Worm (Caenorhabditis elegans): ENCODE measurements around the gene ampd-1.

ce11 chrII:5154540-5154939 lies 48.6 kb upstream of the ampd-1 start, which contains the start of gene srb-12:
- TF ChIP-seq ztf-23 (GFP tag; IDR thresholded peaks at IDR 0.05) (no peak), med-1 (GFP tag; optimal IDR thresholded peaks at IDR 0.05; ENCODE audit: insufficient read depth) (no peak), T22C8.4 (GFP tag; IDR thresholded peaks at IDR 0.05) (no peak), tab-1 (GFP tag; IDR thresholded peaks at IDR 0.05) (no peak), flt-1 (GFP tag; IDR thresholded peaks at IDR 0.05) (no peak), klf-2 (GFP tag; conservative IDR thresholded peaks at IDR 0.05) (no peak), ztf-29 (GFP tag; IDR thresholded peaks at IDR 0.05) (no peak)

All from whole organism, midembryonic.